Fruit fly (Drosophila melanogaster) whole organism, embryonic: ENCODE measurements around the gene mRpS35.

Source experiments
- CG11247 ChIP-seq: fragments of 200-800 bp; sonication (Bioruptor generic); IDR thresholded peaks from 2 replicates; pipeline ENCODE4 v1.3.6; 2022; ENCODE audit warnings: missing biosample characterization, missing genetic modification characterization
- CG11695 ChIP-seq: fragments of 200-800 bp; sonication (Bioruptor generic); IDR thresholded peaks from 3 replicates; pipeline ENCODE4 v1.3.6; 2022; ENCODE audit warnings: missing biosample characterization, missing genetic modification characterization
- CG13296 ChIP-seq: fragments of 200-800 bp; sonication (Bioruptor generic); optimal IDR thresholded peaks from 3 replicates; lab custom pipeline; 2018; ENCODE audit warnings: missing biosample characterization, mild to moderate bottlenecking, missing genetic modification characterization
- CG14441 ChIP-seq: fragments of 200-800 bp; sonication (Bioruptor generic); IDR thresholded peaks from 2 replicates; pipeline ENCODE4 v1.3.6; 2022; ENCODE audit warnings: missing biosample characterization, missing genetic modification characterization
- CG15514 ChIP-seq: fragments of 200-800 bp; sonication (Bioruptor generic); optimal IDR thresholded peaks from 3 replicates; lab custom pipeline; 2017; ENCODE audit warnings: missing biosample characterization, missing genetic modification characterization, mild to moderate bottlenecking, moderate library complexity, missing genetic modification reagents
- CG16779 ChIP-seq: fragments of 200-800 bp; sonication (Bioruptor generic); IDR thresholded peaks from 2 replicates; pipeline ENCODE4 v1.3.6; 2022; ENCODE audit warnings: missing biosample characterization, missing genetic modification characterization
- CG17361 ChIP-seq: fragments of 200-800 bp; sonication (Bioruptor generic); IDR thresholded peaks from 3 replicates; pipeline ENCODE4 v1.3.6; 2022; ENCODE audit warnings: missing biosample characterization, missing genetic modification characterization
- CG31224 ChIP-seq: fragments of 200-800 bp; sonication (Bioruptor generic); IDR thresholded peaks from 2 replicates; pipeline ENCODE4 v1.3.6; 2022; ENCODE audit warnings: missing biosample characterization, missing genetic modification characterization
- CG31441 ChIP-seq: fragments of 200-800 bp; sonication (Bioruptor generic); IDR thresholded peaks from 2 replicates; pipeline ENCODE4 v1.3.6; 2022; ENCODE audit warnings: missing biosample characterization, missing genetic modification characterization
- CG32532 ChIP-seq: fragments of 200-800 bp; sonication (Bioruptor generic); IDR thresholded peaks from 2 replicates; pipeline ENCODE4 v1.3.6; 2022; ENCODE audit warnings: missing biosample characterization, missing genetic modification characterization
- CG34422 ChIP-seq: fragments of 200-800 bp; sonication (Bioruptor generic); IDR thresholded peaks from 3 replicates; pipeline ENCODE4 v1.3.6; 2022; ENCODE audit warnings: missing biosample characterization, missing genetic modification characterization
- CG6683 ChIP-seq: fragments of 200-800 bp; sonication (Bioruptor generic); optimal IDR thresholded peaks from 2 replicates; lab custom pipeline; 2017; ENCODE audit warnings: missing biosample characterization, mild to moderate bottlenecking, missing genetic modification characterization, missing genetic modification reagents
- CG6689 ChIP-seq: fragments of 200-800 bp; sonication (Bioruptor generic); IDR thresholded peaks from 2 replicates; pipeline ENCODE4 v1.3.6; 2022; ENCODE audit warnings: missing biosample characterization, missing genetic modification characterization
- CG7372 ChIP-seq: fragments of 200-800 bp; sonication (Bioruptor generic); IDR thresholded peaks from 2 replicates; pipeline ENCODE4 v1.3.6; 2022; ENCODE audit warnings: missing biosample characterization, missing genetic modification characterization
- CG9932 ChIP-seq: fragments of 200-800 bp; sonication (Bioruptor generic); IDR thresholded peaks from 2 replicates; pipeline ENCODE4 v1.3.6; 2022; ENCODE audit warnings: missing biosample characterization, missing genetic modification characterization
- CoRest ChIP-seq: fragments of 200-800 bp; sonication (Bioruptor generic); optimal IDR thresholded peaks from 3 replicates; lab custom pipeline; 2018; ENCODE audit warnings: missing biosample characterization, mild to moderate bottlenecking, missing genetic modification characterization, moderate library complexity
- Drgx ChIP-seq: fragments of 200-800 bp; sonication (Bioruptor generic); IDR thresholded peaks from 2 replicates; pipeline ENCODE4 v1.3.6; 2022; ENCODE audit warnings: missing biosample characterization, missing genetic modification characterization
- E2f1 ChIP-seq: fragments of 200-800 bp; sonication (Bioruptor generic); IDR thresholded peaks from 2 replicates; pipeline ENCODE4 v1.3.6; 2022; ENCODE audit warnings: missing biosample characterization, missing genetic modification characterization
- ERR ChIP-seq: fragments of 200-800 bp; sonication (Bioruptor generic); optimal IDR thresholded peaks from 2 replicates; lab custom pipeline; 2016; ENCODE audit warnings: missing biosample characterization, missing genetic modification characterization
- H15 ChIP-seq: fragments of 200-800 bp; sonication (Bioruptor generic); IDR thresholded peaks from 3 replicates; pipeline ENCODE4 v1.3.6; 2022; ENCODE audit warnings: missing biosample characterization, missing genetic modification characterization
- HmgZ ChIP-seq: fragments of 200-800 bp; sonication (Bioruptor generic); optimal IDR thresholded peaks from 2 replicates; lab custom pipeline; 2018; ENCODE audit warnings: missing biosample characterization, mild to moderate bottlenecking, missing genetic modification characterization
- MBD-R2 ChIP-seq: fragments of 200-800 bp; sonication (Bioruptor generic); IDR thresholded peaks from 2 replicates; pipeline ENCODE4 v1.3.6; 2022; ENCODE audit warnings: missing biosample characterization, missing genetic modification characterization
- Mrtf ChIP-seq: fragments of 200-800 bp; sonication (Bioruptor generic); IDR thresholded peaks from 3 replicates; pipeline ENCODE4 v1.3.6; 2022; ENCODE audit warnings: missing biosample characterization, missing genetic modification characterization
- Oli ChIP-seq: fragments of 200-800 bp; sonication (Bioruptor generic); optimal IDR thresholded peaks from 2 replicates; lab custom pipeline; 2018; ENCODE audit warnings: missing biosample characterization, mild to moderate bottlenecking, missing genetic modification characterization, moderate library complexity
- Ptx1 ChIP-seq: fragments of 200-800 bp; sonication (Bioruptor generic); IDR thresholded peaks from 2 replicates; pipeline ENCODE4 v1.3.6; 2022; ENCODE audit warnings: missing biosample characterization, missing genetic modification characterization
- Rfx ChIP-seq: fragments of 200-800 bp; sonication (Bioruptor generic); IDR thresholded peaks from 2 replicates; pipeline ENCODE4 v1.3.6; 2022; ENCODE audit warnings: missing biosample characterization, missing genetic modification characterization
- Rx ChIP-seq: fragments of 200-800 bp; sonication (Bioruptor generic); IDR thresholded peaks from 2 replicates; pipeline ENCODE4 v1.3.6; 2022; ENCODE audit warnings: missing biosample characterization, missing genetic modification characterization
- Trl ChIP-seq, 3 experiments: fragments of >200 bp in 2 of 3; fragments of 200-800 bp in 1 of 3; sonication (Bioruptor generic) in 1 of 3; optimal IDR thresholded peaks; 2 replicates in 1 of 3; 3 replicates in 2 of 3; lab custom pipeline; 2016 to 2017; ENCODE audit warnings: missing biosample characterization in 1 of 3, missing genetic modification characterization in 1 of 3
- Xbp1 ChIP-seq: fragments of 200-800 bp; sonication (Bioruptor generic); optimal IDR thresholded peaks from 3 replicates; lab custom pipeline; 2016; ENCODE audit warnings: missing biosample characterization, mild to moderate bottlenecking, missing genetic modification characterization
- ci ChIP-seq: fragments of 200-800 bp; sonication (Bioruptor generic); IDR thresholded peaks from 3 replicates; pipeline ENCODE4 v1.3.6; 2022; ENCODE audit warnings: missing biosample characterization, missing genetic modification characterization
- emc ChIP-seq: fragments of 200-800 bp; sonication (Bioruptor generic); optimal IDR thresholded peaks from 2 replicates; lab custom pipeline; 2016; ENCODE audit warnings: missing biosample characterization, missing genetic modification characterization
- exex ChIP-seq: fragments of 200-800 bp; sonication (Bioruptor generic); optimal IDR thresholded peaks from 4 replicates; lab custom pipeline; 2018; ENCODE audit warnings: missing biosample characterization, mild to moderate bottlenecking, missing genetic modification characterization, moderate library complexity
- fd96Cb ChIP-seq: fragments of 200-800 bp; sonication (Bioruptor generic); optimal IDR thresholded peaks from 2 replicates; lab custom pipeline; 2018; ENCODE audit warnings: missing biosample characterization, mild to moderate bottlenecking, missing genetic modification characterization, moderate library complexity
- gce ChIP-seq: fragments of 200-800 bp; sonication (Bioruptor generic); IDR thresholded peaks from 3 replicates; pipeline ENCODE4 v1.3.6; 2022; ENCODE audit warnings: missing biosample characterization, missing genetic modification characterization
- gsb ChIP-seq: fragments of 200-800 bp; sonication (Bioruptor generic); IDR thresholded peaks from 2 replicates; pipeline ENCODE4 v1.3.6; 2022; ENCODE audit warnings: missing biosample characterization, missing genetic modification characterization
- lmd ChIP-seq: fragments of 200-800 bp; sonication (Bioruptor generic); IDR thresholded peaks from 2 replicates; pipeline ENCODE4 v1.3.6; 2022; ENCODE audit warnings: missing biosample characterization, missing genetic modification characterization
- ranshi ChIP-seq: fragments of 200-800 bp; sonication (Bioruptor generic); IDR thresholded peaks from 2 replicates; pipeline ENCODE4 v1.3.6; 2022; ENCODE audit warnings: missing biosample characterization, missing genetic modification characterization
- repo ChIP-seq: fragments of 200-800 bp; sonication (Bioruptor generic); optimal IDR thresholded peaks from 2 replicates; lab custom pipeline; 2016; ENCODE audit warnings: missing biosample characterization, missing genetic modification characterization
- sisA ChIP-seq: fragments of 200-800 bp; sonication (Bioruptor generic); IDR thresholded peaks from 2 replicates; pipeline ENCODE4 v1.3.6; 2022; ENCODE audit warnings: missing biosample characterization, missing genetic modification characterization
- slbo ChIP-seq: fragments of 200-800 bp; sonication (Bioruptor generic); IDR thresholded peaks from 2 replicates; pipeline ENCODE4 v1.3.6; 2022; ENCODE audit warnings: missing biosample characterization, missing genetic modification characterization
- sr ChIP-seq: fragments of 200-800 bp; sonication (Bioruptor generic); IDR thresholded peaks from 3 replicates; pipeline ENCODE4 v1.3.6; 2022; ENCODE audit warnings: missing biosample characterization, missing genetic modification characterization
- stc ChIP-seq: fragments of 200-800 bp; sonication (Bioruptor generic); IDR thresholded peaks from 2 replicates; pipeline ENCODE4 v1.3.6; 2022; ENCODE audit warnings: missing biosample characterization, missing genetic modification characterization
- tgo ChIP-seq: fragments of 200-800 bp; sonication (Bioruptor generic); IDR thresholded peaks from 3 replicates; pipeline ENCODE4 v1.3.6; 2022; ENCODE audit warnings: missing biosample characterization, missing genetic modification characterization
- unpg ChIP-seq: fragments of 200-800 bp; sonication (Bioruptor generic); optimal IDR thresholded peaks from 3 replicates; lab custom pipeline; 2018; ENCODE audit warnings: missing biosample characterization, mild to moderate bottlenecking, missing genetic modification characterization, moderate library complexity
- vvl ChIP-seq: fragments of 200-800 bp; sonication (Bioruptor generic); IDR thresholded peaks from 2 replicates; pipeline ENCODE4 v1.3.6; 2022; ENCODE audit warnings: missing biosample characterization, missing genetic modification characterization

mRpS35 gene

DNA sequence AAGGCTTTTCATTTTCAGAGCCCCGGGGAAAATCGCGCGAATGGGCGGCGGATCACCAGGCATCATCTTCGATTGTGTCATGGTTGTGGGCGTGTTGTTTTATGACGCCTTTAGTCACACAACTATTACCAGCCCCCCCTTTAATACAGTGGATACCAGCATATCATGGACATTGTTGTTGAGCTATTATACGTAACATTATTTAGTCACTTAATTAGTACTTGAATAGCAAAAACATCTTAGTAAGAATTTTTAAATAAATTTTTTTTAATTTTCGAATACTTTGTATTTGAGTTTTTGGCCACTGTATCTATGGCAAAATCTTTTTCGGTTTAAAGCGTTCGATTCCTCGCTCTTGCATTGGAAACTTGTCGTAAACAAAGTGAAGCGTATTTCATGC lies 16.9 kb upstream of the mRpS35 start (continued):
- TF ChIP-seq HmgZ (tag; lab: Kevin White, UChicago) = no peak
- peak; percentile 21; the same call in 1 of the 2 replicates for TF ChIP-seq E2f1 (GFP tag; lab: Robert Waterston, UW)
- TF ChIP-seq CG17361 (GFP tag; lab: Robert Waterston, UW) = 0 out of 3 replicates have a peak, but pooled peaks have one; percentile 33
- 0 out of 2 replicates have a peak, but pooled peaks have one; percentile 9 for TF ChIP-seq CG11247 (GFP tag; lab: Robert Waterston, UW)
- TF ChIP-seq CG15514 (GFP tag; lab: Kevin White, UChicago) = no peak
- TF ChIP-seq Rx (GFP tag; lab: Robert Waterston, UW) = 0 out of 2 replicates have a peak, but pooled peaks have one; percentile 28
- TF ChIP-seq ERR = no peak
- no peak for TF ChIP-seq Trl (optimal IDR thresholded peaks at IDR 0.05; lab: Kevin White, UChicago)
- no peak for TF ChIP-seq Trl (GFP tag; optimal IDR thresholded peaks at IDR 0.05; lab: Kevin White, UChicago)
- TF ChIP-seq CG11695 (GFP tag; lab: Robert Waterston, UW) = 0 out of 3 replicates have a peak, but pooled peaks have one; percentile 52
- peak; percentile 64 for TF ChIP-seq Rfx (GFP tag; lab: Robert Waterston, UW)
- TF ChIP-seq MBD-R2 (GFP tag; lab: Robert Waterston, UW) = no peak
- peak; percentile 67 for TF ChIP-seq CG9932 (GFP tag; lab: Robert Waterston, UW)
- peak; percentile 2 for TF ChIP-seq CoRest (tag; lab: Kevin White, UChicago)
- TF ChIP-seq tgo (GFP tag; lab: Robert Waterston, UW) = peak; percentile 67; the same call in 2 of the 3 replicates
- TF ChIP-seq sr (GFP tag; lab: Robert Waterston, UW) = peak; percentile 70; the same call in 2 of the 3 replicates
- no peak for TF ChIP-seq emc (GFP tag; lab: Kevin White, UChicago)
- peak; percentile 44; the same call in 1 of the 2 replicates for TF ChIP-seq stc (GFP tag; lab: Robert Waterston, UW)
- TF ChIP-seq ci = peak; percentile 48; the same call in 1 of the 3 replicates
- 0 out of 2 replicates have a peak, but pooled peaks have one; percentile 20 for TF ChIP-seq CG31441
- peak; percentile 4 for TF ChIP-seq unpg (GFP tag; lab: Kevin White, UChicago)
- TF ChIP-seq Drgx (GFP tag; lab: Robert Waterston, UW) = peak; percentile 24; the same call in 1 of the 2 replicates
- no peak for TF ChIP-seq CG13296 (GFP tag; lab: Kevin White, UChicago)
- TF ChIP-seq sisA = peak; percentile 29; the same call in 1 of the 2 replicates
- TF ChIP-seq CG34422 (GFP tag; lab: Robert Waterston, UW) = 0 out of 3 replicates have a peak, but pooled peaks have one; percentile 39
- TF ChIP-seq slbo = peak; percentile 56
- TF ChIP-seq gce (GFP tag; lab: Robert Waterston, UW) = 0 out of 3 replicates have a peak, but pooled peaks have one; percentile 8
- TF ChIP-seq CG6689 (GFP tag; lab: Robert Waterston, UW) = peak; percentile 48; the same call in 1 of the 2 replicates
- peak; percentile 71 for TF ChIP-seq CG32532 (GFP tag; lab: Robert Waterston, UW)
- peak; percentile 60 for TF ChIP-seq Ptx1
- TF ChIP-seq CG14441 (GFP tag; lab: Robert Waterston, UW) = peak; percentile 50
- no peak for TF ChIP-seq repo (GFP tag; lab: Kevin White, UChicago)
- peak; percentile 65; the same call in 2 of the 3 replicates for TF ChIP-seq Mrtf (GFP tag; lab: Robert Waterston, UW)
- TF ChIP-seq exex (tag; lab: Kevin White, UChicago) = no peak
- no peak for TF ChIP-seq CG16779 (GFP tag; lab: Robert Waterston, UW)
- TF ChIP-seq H15 (GFP tag; lab: Robert Waterston, UW) = peak; percentile 62; the same call in 2 of the 3 replicates
- TF ChIP-seq lmd (GFP tag; lab: Robert Waterston, UW) = peak; percentile 58; the same call in 1 of the 2 replicates
- peak; percentile 11 for TF ChIP-seq Xbp1 (GFP tag; lab: Kevin White, UChicago)
- TF ChIP-seq Oli = peak; percentile 24
- TF ChIP-seq CG7372 (GFP tag; lab: Robert Waterston, UW) = peak; percentile 40; the same call in 1 of the 2 replicates
- TF ChIP-seq vvl = peak; percentile 63
- TF ChIP-seq ranshi (GFP tag; lab: Robert Waterston, UW) = 0 out of 2 replicates have a peak, but pooled peaks have one; percentile 28
- TF ChIP-seq gsb (GFP tag; lab: Robert Waterston, UW) = no peak
- TF ChIP-seq CG6683 (GFP tag; lab: Kevin White, UChicago) = no peak
- TF ChIP-seq CG31224 = peak; percentile 43; the same call in 1 of the 2 replicates
- TF ChIP-seq fd96Cb = peak; percentile 6
